Worm (Caenorhabditis elegans): ENCODE measurements around the gene F54E2.2.

DNA sequence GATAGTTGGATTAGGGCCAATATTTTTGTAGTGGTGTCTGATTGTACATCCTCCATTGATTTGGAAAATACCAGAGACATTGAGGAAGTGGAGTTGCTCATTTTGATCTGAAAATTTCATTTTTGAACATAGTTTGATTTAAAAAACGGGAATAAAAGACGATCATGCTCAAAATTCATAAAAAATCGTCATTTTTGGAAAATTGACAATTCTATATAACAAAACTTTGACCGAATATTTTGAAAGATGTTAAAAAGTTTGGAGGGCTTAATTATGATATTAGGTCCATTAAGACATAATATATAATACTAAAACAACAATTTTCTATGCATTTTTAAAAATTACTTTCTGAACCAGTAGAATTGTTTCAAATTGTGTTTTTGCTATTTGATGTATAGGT lies 36.6 kb upstream of the F54E2.2 start, which contains the start of gene srg-58:
- TF ChIP-seq zip-8 (tag; optimal IDR thresholded peaks at IDR 0.05), result no peak
- no peak for TF ChIP-seq pha-4 (tag; optimal IDR thresholded peaks at IDR 0.05)
- TF ChIP-seq drap-1 (GFP tag; optimal IDR thresholded peaks at IDR 0.05), result no peak
- no peak for TF ChIP-seq nhr-237 (tag; optimal IDR thresholded peaks at IDR 0.05)
- no peak for TF ChIP-seq unc-39 (tag; optimal IDR thresholded peaks at IDR 0.05)
- TF ChIP-seq nhr-76 (tag; optimal IDR thresholded peaks at IDR 0.05), result no peak
- TF ChIP-seq nhr-28 (tag; optimal IDR thresholded peaks at IDR 0.05), result no peak

Data from whole organism, mixed stage, embryonic.